Worm (Caenorhabditis elegans) whole organism, L1 larva: ENCODE measurements around the gene gcs-1.

Source experiments
- ama-1 ChIP-seq: fragments of 150-350 bp; optimal IDR thresholded peaks from 2 replicates; lab custom pipeline; 2014
- elt-2 ChIP-seq: sonication (generic microtip); optimal IDR thresholded peaks from 2 replicates; lab custom pipeline; 2016; ENCODE audit warnings: missing genetic modification characterization, mild to moderate bottlenecking, inconsistent platforms, missing compliant biosample characterization, missing genetic modification reagents
- lin-35 ChIP-seq, 2 experiments: fragments of 150-350 bp; optimal IDR thresholded peaks; 2 replicates each; lab custom pipeline; 2014; ENCODE audit warnings: missing biosample characterization in 2 of 2, missing genetic modification characterization in 2 of 2, missing genetic modification reagents in 2 of 2
- lir-3 ChIP-seq: sonication (generic microtip); optimal IDR thresholded peaks from 2 replicates; lab custom pipeline; 2016; ENCODE audit warnings: mild to moderate bottlenecking, missing genetic modification characterization, moderate library complexity, missing compliant biosample characterization; ENCODE audit not compliant: poor library complexity

Gene gcs-1

ce11 chrII:8987962-8988361, 50.1 kb downstream of the gcs-1 start, which contains the start of gene C18E9.8:
Gene C18E9.8 (minus strand): TSS chrII:8988062.
- TF ChIP-seq elt-2 (no peak), ama-1 (lab: Kevin White, UChicago) (peak; percentile 32), lin-35 (GFP tag; optimal IDR thresholded peaks at IDR 0.05; lab: Kevin White, UChicago) (peak in 1 of 2 experiments; percentile 9), lir-3 (tag; lab: Kevin White, UChicago) (no peak)
